Fruit fly (Drosophila melanogaster): ENCODE measurements around the gene amn.
A peak's percentile ranks its signal among the peaks of the same experiment; 100 is the strongest.

Gene amn

DNA sequence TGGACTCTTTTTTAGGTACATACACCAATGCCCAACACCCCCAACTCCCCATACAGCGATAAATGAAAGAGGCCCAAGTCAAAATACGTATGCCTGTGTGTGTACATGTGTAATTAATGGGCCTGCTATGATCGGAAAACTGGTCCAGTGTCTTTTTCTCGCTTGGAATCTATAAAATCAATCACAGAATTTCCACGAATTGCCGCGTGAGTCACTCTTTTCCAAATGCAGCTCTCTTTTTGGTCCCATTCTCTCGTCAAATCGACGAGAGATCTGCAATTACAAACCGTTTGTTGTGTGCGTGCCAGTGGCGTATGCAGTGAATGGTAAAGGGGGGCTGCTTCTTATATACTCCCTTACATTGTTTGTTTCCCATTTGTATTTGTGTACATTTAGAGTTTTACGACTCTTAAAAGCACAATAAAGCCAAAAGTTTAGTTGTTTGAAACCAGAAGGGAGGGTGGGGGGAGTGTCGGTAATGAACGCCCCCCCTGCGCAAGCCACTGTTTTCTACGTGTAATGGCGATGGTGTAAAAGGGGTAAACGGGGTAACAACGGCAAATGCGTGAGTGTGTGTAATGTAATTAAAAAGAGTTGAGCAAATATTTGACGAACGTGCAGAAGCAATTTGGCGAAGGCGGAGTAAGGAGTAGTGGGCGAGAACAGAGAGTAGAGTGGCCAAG lies 43.0 kb downstream of the amn start:
- TF ChIP-seq Mnt (GFP tag; optimal IDR thresholded peaks at IDR 0.05) (peak; percentile 65), Hr96 (GFP tag; optimal IDR thresholded peaks at IDR 0.05) (peak; percentile 87), CG33017 (tag; optimal IDR thresholded peaks at IDR 0.05) (peak; percentile 78), CG7045 (GFP tag; optimal IDR thresholded peaks at IDR 0.05) (peak; percentile 87), pad (GFP tag; optimal IDR thresholded peaks at IDR 0.05) (peak; percentile 99), bab1 (GFP tag; optimal IDR thresholded peaks at IDR 0.05) (peak; percentile 93), CG12768 (GFP tag; optimal IDR thresholded peaks at IDR 0.05) (peak; percentile 82), Clk (GFP tag; optimal IDR thresholded peaks at IDR 0.05) (peak; percentile 68), tj (GFP tag; optimal IDR thresholded peaks at IDR 0.05) (peak; percentile 57), Crg-1 (GFP tag; optimal IDR thresholded peaks at IDR 0.05) (peak; percentile 28), CG5204 (GFP tag; optimal IDR thresholded peaks at IDR 0.05) (peak; percentile 84), cic (GFP tag; optimal IDR thresholded peaks at IDR 0.05) (peak; percentile 7), cnc (optimal IDR thresholded peaks at IDR 0.05) (no peak), toe (GFP tag; optimal IDR thresholded peaks at IDR 0.05) (peak; percentile 88), ovo (GFP tag; optimal IDR thresholded peaks at IDR 0.05) (peak; percentile 62), CG14711 (tag; optimal IDR thresholded peaks at IDR 0.05) (peak; percentile 78), kay (GFP tag; ENCODE audit: borderline replicate concordance) (no peak), CG7101 (tag; optimal IDR thresholded peaks at IDR 0.05) (peak; percentile 78), CG11617 (GFP tag; optimal IDR thresholded peaks at IDR 0.05) (peak; percentile 71), CG1620 (GFP tag; optimal IDR thresholded peaks at IDR 0.05) (peak; percentile 83)

DNA sequence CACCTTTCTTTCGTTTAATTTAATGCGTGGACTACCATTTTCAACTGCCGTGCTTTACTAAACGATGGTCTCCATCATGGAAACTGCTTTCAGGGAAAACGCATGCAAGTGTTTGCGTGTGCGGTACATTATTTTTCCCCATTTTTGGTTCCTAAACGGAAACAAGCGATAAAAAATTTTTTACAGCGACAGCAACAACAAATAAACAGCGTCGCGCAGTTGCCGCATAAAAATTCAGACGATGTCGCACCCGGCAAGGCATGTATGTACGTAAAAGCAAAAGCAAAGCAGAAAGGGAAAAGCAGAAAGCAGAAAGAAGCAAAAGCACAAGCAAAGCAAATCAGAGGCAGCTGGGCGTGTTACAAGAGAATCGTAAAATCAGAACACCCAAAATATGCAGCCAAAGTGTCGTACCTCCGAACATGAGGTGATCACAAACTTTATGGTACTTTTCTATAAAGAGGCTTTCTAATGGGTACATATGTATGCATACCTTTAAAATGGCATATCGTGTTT lies 44.2 kb downstream of the amn start:
- TF ChIP-seq bab1 (GFP tag; optimal IDR thresholded peaks at IDR 0.05) (peak; percentile 61), tj (GFP tag; optimal IDR thresholded peaks at IDR 0.05) (peak; percentile 0), kay (GFP tag; ENCODE audit: borderline replicate concordance) (no peak)

dm6 chrX:19844010-19844766 lies 45.7 kb downstream of the amn start:
- TF ChIP-seq cic (GFP tag; optimal IDR thresholded peaks at IDR 0.05) (no peak), Crg-1 (GFP tag; optimal IDR thresholded peaks at IDR 0.05) (no peak), Hr96 (GFP tag; optimal IDR thresholded peaks at IDR 0.05) (no peak), CG12768 (GFP tag; optimal IDR thresholded peaks at IDR 0.05) (no peak)

DNA sequence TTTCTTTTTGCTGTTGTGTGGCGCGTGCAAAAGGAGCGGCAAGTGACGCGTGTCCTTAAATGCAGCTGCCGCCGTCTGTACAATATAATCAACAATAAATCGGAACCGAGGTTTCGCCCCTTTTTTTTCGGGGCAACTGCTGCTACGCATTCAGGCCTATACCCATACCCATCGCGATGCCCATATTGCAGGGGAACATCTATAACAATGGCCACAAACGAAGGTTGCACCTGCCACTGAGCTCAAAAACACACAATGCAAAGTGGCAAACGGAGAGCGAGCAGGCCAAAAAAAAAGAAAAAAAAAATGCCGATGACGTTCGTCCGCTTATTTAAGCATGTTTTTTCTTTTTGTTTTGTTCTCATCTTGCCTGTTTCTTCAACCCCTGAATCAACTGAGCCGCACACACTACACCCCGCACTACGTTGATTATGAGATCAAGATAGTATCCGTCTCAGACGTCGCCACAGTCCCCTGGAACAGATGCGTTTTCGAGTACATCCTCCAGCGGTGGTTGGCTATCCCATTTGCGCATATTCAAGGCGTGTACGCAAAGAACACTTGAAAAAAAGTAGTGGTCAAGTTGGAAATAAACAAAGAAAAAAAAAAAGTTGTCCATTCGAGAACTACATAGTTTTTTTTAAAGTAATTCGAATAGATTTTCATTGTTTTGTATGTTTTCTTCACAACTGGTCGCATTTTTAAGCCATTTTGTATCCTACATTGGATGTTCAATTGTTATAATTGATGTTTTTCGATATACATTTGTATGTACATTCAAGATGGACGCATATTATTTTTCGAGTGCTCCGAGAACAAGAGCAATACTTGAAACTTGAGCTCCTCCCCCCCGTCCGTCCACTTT lies 47.2 kb downstream of the amn start:
- TF ChIP-seq cnc (optimal IDR thresholded peaks at IDR 0.05): no peak
- TF ChIP-seq CG7045 (GFP tag; optimal IDR thresholded peaks at IDR 0.05): no peak
- TF ChIP-seq CG12768 (GFP tag; optimal IDR thresholded peaks at IDR 0.05): no peak
- TF ChIP-seq CG14711 (tag; optimal IDR thresholded peaks at IDR 0.05): no peak
- no peak for TF ChIP-seq bab1 (GFP tag; optimal IDR thresholded peaks at IDR 0.05)
- TF ChIP-seq Hr96 (GFP tag; optimal IDR thresholded peaks at IDR 0.05): no peak
- TF ChIP-seq CG11617 (GFP tag; optimal IDR thresholded peaks at IDR 0.05): no peak
- TF ChIP-seq Mnt (GFP tag; optimal IDR thresholded peaks at IDR 0.05): no peak
- no peak for TF ChIP-seq CG5204 (GFP tag; optimal IDR thresholded peaks at IDR 0.05)
- TF ChIP-seq kay (GFP tag; ENCODE audit: borderline replicate concordance): no peak
- no peak for TF ChIP-seq Crg-1 (GFP tag; optimal IDR thresholded peaks at IDR 0.05)
- TF ChIP-seq toe (GFP tag; optimal IDR thresholded peaks at IDR 0.05): no peak
- no peak for TF ChIP-seq CG7101 (tag; optimal IDR thresholded peaks at IDR 0.05)

- TF ChIP-seq bab1 (GFP tag; optimal IDR thresholded peaks at IDR 0.05) (no peak), CG33017 (tag; optimal IDR thresholded peaks at IDR 0.05) (no peak), ovo (GFP tag; optimal IDR thresholded peaks at IDR 0.05) (no peak), cic (GFP tag; optimal IDR thresholded peaks at IDR 0.05) (no peak), CG14711 (tag; optimal IDR thresholded peaks at IDR 0.05) (no peak), Clk (GFP tag; optimal IDR thresholded peaks at IDR 0.05) (no peak), CG7045 (GFP tag; optimal IDR thresholded peaks at IDR 0.05) (no peak), Mnt (GFP tag; optimal IDR thresholded peaks at IDR 0.05) (no peak), CG12768 (GFP tag; optimal IDR thresholded peaks at IDR 0.05) (no peak), CG5204 (GFP tag; optimal IDR thresholded peaks at IDR 0.05) (no peak), Hr96 (GFP tag; optimal IDR thresholded peaks at IDR 0.05) (no peak), kay (GFP tag; ENCODE audit: borderline replicate concordance) (no peak), CG11617 (GFP tag; optimal IDR thresholded peaks at IDR 0.05) (no peak), Crg-1 (GFP tag; optimal IDR thresholded peaks at IDR 0.05) (no peak)
Observed at dm6 chrX:19840341-19840740, 49.5 kb downstream of the amn start.

DNA sequence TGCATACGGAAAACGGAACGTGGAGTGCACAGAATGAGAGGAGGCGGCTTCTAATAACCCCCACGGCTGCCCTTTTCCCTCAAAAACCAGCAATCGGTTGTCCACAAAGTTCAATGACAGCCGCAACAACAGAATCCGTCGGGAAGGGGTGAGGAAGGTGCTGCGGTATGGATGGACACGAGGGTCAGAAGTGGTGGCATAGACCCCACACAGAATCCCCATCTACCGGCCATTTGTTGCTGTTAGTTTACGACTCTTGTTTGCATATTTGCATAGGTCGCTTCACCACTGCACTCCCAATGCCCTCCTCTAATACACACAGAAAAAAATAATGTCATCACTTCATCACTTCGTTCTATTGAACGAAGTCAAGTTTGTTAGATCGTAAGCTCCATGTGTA lies 50.8 kb downstream of the amn start:
- no peak for TF ChIP-seq toe (GFP tag; optimal IDR thresholded peaks at IDR 0.05)
- no peak for TF ChIP-seq CG5204 (GFP tag; optimal IDR thresholded peaks at IDR 0.05)
- TF ChIP-seq kay (GFP tag; ENCODE audit: borderline replicate concordance): no peak
- no peak for TF ChIP-seq Hr96 (GFP tag; optimal IDR thresholded peaks at IDR 0.05)
- no peak for TF ChIP-seq CG11617 (GFP tag; optimal IDR thresholded peaks at IDR 0.05)

Data from whole organism, adult.